Fruit fly (Drosophila melanogaster): ENCODE data around the gene Pex14.

Pex14 gene

DNA sequence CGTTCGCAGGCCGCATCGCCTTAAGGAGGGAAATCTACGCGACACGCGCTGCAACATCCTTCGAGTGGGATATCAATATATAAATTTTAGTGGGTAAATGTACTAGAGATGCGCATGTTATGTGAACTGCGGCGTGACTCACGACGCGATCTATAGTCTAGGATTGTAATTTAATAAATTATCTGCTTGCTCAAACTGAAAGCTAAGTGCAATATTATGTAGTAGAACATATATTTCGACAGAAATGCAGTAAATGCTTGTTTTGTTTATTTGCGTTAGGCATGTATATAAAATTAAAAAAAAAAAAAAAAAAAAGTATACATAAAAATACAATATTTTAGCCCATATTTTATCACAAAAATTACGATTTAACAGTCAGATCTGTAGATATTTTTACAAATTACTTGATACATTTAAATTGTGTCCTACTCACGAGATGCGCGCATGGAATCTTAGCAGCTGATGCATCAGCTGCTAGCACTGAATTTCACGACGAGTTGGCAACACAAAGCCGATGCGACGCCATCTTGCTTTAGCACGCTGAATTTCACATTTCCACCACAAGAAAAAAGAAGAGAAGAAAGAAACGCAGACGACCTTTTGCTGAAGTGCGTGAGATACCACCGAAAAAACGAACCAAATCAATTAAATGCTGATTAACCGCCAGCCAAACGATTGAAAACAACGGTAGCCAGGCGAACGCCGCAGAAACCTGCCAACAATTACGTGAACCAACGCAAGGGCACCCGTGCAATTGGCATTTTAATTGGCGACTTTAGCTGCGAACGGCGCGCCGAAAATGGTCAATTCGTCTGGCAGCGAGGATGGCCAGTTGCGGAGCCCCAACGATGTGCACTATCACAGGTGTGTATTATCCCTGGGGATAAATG lies 7.4 kb upstream of the Pex14 start, which contains the start of the genes CG4042 and Pitslre (continued):
- TF ChIP-seq CG6276 (GFP tag; optimal IDR thresholded peaks at IDR 0.05) = no peak
- 0 out of 2 replicates have a peak, but pooled peaks have one; percentile 17 for TF ChIP-seq Gug (GFP tag; IDR thresholded peaks at IDR 0.05)
- TF ChIP-seq Eip93F (GFP tag; optimal IDR thresholded peaks at IDR 0.05) = no peak
- peak in 1 of 2 experiments; percentile 64 for TF ChIP-seq salr (GFP tag; optimal IDR thresholded peaks at IDR 0.05)
- peak; percentile 60 for TF ChIP-seq OdsH (GFP tag; optimal IDR thresholded peaks at IDR 0.05)
- no peak for TF ChIP-seq Blimp-1 (GFP tag; optimal IDR thresholded peaks at IDR 0.05)
- TF ChIP-seq CG9139 (GFP tag; optimal IDR thresholded peaks at IDR 0.05) = no peak
- peak; percentile 40 for TF ChIP-seq Met (GFP tag; optimal IDR thresholded peaks at IDR 0.05)
- TF ChIP-seq CG6808 (GFP tag; optimal IDR thresholded peaks at IDR 0.05) = no peak

DNA sequence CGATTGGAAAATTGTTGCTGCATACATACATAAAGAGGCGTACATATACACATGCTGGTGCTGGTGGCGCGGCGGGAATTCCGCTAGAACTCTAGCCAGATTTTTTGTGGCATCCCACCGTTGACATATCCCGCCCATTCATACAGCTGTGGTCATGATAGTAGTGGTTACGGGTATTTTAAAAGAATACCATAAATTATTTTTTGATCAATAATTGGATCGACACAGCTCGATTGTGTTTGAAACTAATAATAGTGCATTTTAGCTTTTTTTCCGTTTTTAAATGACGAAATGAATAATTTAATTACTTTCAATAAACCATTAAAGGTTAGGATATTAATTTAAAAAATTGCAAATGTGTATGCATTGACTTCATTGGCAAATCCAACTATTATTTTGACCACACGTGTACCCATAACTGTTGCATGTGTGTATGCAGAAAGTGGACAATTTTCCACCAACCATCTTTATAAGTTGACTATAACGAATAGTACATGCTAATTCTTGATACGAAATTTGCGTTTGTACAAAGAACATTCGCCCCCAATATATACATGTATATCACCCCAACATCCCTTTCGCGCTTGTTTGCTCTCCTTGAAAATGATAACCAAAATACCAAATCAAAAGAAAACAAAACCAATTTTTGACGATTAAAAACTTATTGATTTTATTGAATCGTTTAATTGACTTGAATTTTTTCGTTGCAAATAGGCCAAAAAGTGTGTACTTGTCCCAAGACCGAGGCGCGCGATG lies 6.5 kb upstream of the Pex14 start:
- TF ChIP-seq spab (GFP tag; optimal IDR thresholded peaks at IDR 0.05) (peak; percentile 65), dac (GFP tag; optimal IDR thresholded peaks at IDR 0.05) (peak; percentile 37), CG16779 (tag; optimal IDR thresholded peaks at IDR 0.05) (peak; percentile 51), CG1621 (tag; optimal IDR thresholded peaks at IDR 0.05) (peak; percentile 76), CG3032 (tag; optimal IDR thresholded peaks at IDR 0.05) (peak; percentile 72), CG8632 (GFP tag; optimal IDR thresholded peaks at IDR 0.05) (peak; percentile 78), net (GFP tag; optimal IDR thresholded peaks at IDR 0.05) (peak; percentile 90), CG8119 (GFP tag; IDR thresholded peaks at IDR 0.05) (peak; percentile 91), fd59A (GFP tag; optimal IDR thresholded peaks at IDR 0.05) (peak; percentile 53), cyc (GFP tag; optimal IDR thresholded peaks at IDR 0.05) (peak; percentile 76), Ets96B (tag; optimal IDR thresholded peaks at IDR 0.05) (peak; percentile 79), CG6276 (GFP tag; optimal IDR thresholded peaks at IDR 0.05) (peak; percentile 83), CG8319 (GFP tag; optimal IDR thresholded peaks at IDR 0.05) (peak; percentile 62), CG11762 (GFP tag; optimal IDR thresholded peaks at IDR 0.05; ENCODE audit: insufficient read depth) (peak; percentile 70), CG6163 (GFP tag; IDR thresholded peaks at IDR 0.05) (peak; percentile 88), ss (GFP tag; optimal IDR thresholded peaks at IDR 0.05) (peak; percentile 30 to 63), Eip78C (GFP tag) (peak; percentile 97), Sox15 (GFP tag; optimal IDR thresholded peaks at IDR 0.05) (peak; percentile 57), eg (GFP tag; IDR thresholded peaks at IDR 0.05) (peak; percentile 93), Hr38 (GFP tag; optimal IDR thresholded peaks at IDR 0.05) (no peak), topi (GFP tag; optimal IDR thresholded peaks at IDR 0.05) (peak; percentile 87), pdm3 (GFP tag; optimal IDR thresholded peaks at IDR 0.05) (peak; percentile 86), CG3919 (GFP tag; optimal IDR thresholded peaks at IDR 0.05) (peak; percentile 85), Sox102F (GFP tag; optimal IDR thresholded peaks at IDR 0.05) (peak; percentile 85), Hr4 (GFP tag; optimal IDR thresholded peaks at IDR 0.05) (peak; percentile 86), CG6808 (GFP tag; optimal IDR thresholded peaks at IDR 0.05) (peak; percentile 63), fkh (GFP tag; optimal IDR thresholded peaks at IDR 0.05) (peak; percentile 8), svp (GFP tag) (peak; percentile 91), lz (GFP tag; optimal IDR thresholded peaks at IDR 0.05) (peak; percentile 85), fd85E (GFP tag; optimal IDR thresholded peaks at IDR 0.05) (no peak), Blimp-1 (GFP tag; optimal IDR thresholded peaks at IDR 0.05) (no peak), Lpt (GFP tag; optimal IDR thresholded peaks at IDR 0.05) (peak; percentile 56), OdsH (GFP tag; optimal IDR thresholded peaks at IDR 0.05) (peak; percentile 82), CG4318 (GFP tag; optimal IDR thresholded peaks at IDR 0.05) (no peak), CG9139 (GFP tag; optimal IDR thresholded peaks at IDR 0.05) (peak; percentile 33), Gug (GFP tag; IDR thresholded peaks at IDR 0.05) (peak; percentile 74), dsx (GFP tag; optimal IDR thresholded peaks at IDR 0.05; ENCODE audit: poor library complexity, severe bottlenecking) (peak; percentile 72), CG6792 (GFP tag; optimal IDR thresholded peaks at IDR 0.05) (peak; percentile 81), CG11294 (GFP tag; IDR thresholded peaks at IDR 0.05) (peak; percentile 70), acj6 (GFP tag; optimal IDR thresholded peaks at IDR 0.05) (peak; percentile 79), Ets21C (GFP tag; optimal IDR thresholded peaks at IDR 0.05) (peak; percentile 75), CG10631 (GFP tag; optimal IDR thresholded peaks at IDR 0.05) (peak; percentile 72)

All from whole organism, prepupa.